Worm (Caenorhabditis elegans): ENCODE data around the gene sams-1.

DNA sequence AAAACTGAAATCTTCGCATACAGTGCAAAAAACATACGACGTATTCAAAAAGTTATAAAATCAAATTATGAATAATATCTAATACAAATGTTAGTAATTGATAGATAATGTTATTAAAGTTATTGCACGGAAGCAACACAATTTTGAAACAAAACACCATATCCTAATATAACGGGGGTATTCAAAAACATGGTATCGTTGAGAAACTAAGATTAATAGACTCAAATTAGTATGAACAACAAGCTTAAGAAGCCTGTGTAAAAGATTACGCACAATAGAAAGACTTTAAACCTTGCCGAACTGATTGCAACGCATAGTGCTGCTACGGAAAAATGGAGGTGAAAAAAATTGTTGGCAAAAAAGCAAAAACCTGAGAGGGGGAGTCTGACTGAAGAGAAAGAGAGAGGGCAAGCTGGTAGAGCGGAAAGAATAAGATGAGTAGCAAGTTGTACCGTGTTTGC is 39.8 kb downstream of the sams-1 start, which contains the start of gene sma-5:
- TF ChIP-seq lin-15B (tag; optimal IDR thresholded peaks at IDR 0.05) (no peak), nhr-76 (tag; optimal IDR thresholded peaks at IDR 0.05) (no peak), ets-5 (GFP tag; IDR thresholded peaks at IDR 0.05) (no peak), snpc-4 (tag; optimal IDR thresholded peaks at IDR 0.05) (no peak), efl-1 (optimal IDR thresholded peaks at IDR 0.05) (no peak), efl-1 (GFP tag; optimal IDR thresholded peaks at IDR 0.05 in 1 of 2) (peak in 1 of 2 experiments; percentile 45), ama-1 (optimal IDR thresholded peaks at IDR 0.05) (no peak), ztf-11 (tag; optimal IDR thresholded peaks at IDR 0.05) (no peak), unc-86 (tag; optimal IDR thresholded peaks at IDR 0.05) (no peak), unc-30 (tag; optimal IDR thresholded peaks at IDR 0.05) (no peak), ztf-4 (tag; optimal IDR thresholded peaks at IDR 0.05) (no peak)

Measured in whole organism, L1 larva.